Worm (Caenorhabditis elegans) whole organism, young adult: ENCODE results near the gene ptr-19.

ENCODE experiments used
- B0019.2 ChIP-seq: fragments of 200-800 bp; sonication (Bioruptor generic); conservative IDR thresholded peaks from 2 replicates; pipeline ENCODE4 v1.3.6; 2022; ENCODE audit warnings: missing genetic modification reagents, missing genetic modification characterization, missing compliant biosample characterization
- B0261.1 ChIP-seq: sonication (generic microtip); optimal IDR thresholded peaks from 2 replicates; lab custom pipeline; 2016; ENCODE audit warnings: mild to moderate bottlenecking, missing genetic modification characterization, moderate library complexity, missing compliant biosample characterization
- B0336.3 ChIP-seq: fragments of 200-800 bp; sonication (Bioruptor generic); IDR thresholded peaks from 2 replicates; pipeline ENCODE4 v1.3.6; 2022; ENCODE audit warnings: missing genetic modification characterization, missing compliant biosample characterization
- C17E4.6 ChIP-seq: fragments of 200-800 bp; sonication (Bioruptor generic); IDR thresholded peaks from 2 replicates; pipeline ENCODE4 v1.3.6; 2022; ENCODE audit warnings: missing genetic modification reagents, missing genetic modification characterization, missing compliant biosample characterization
- D2030.7 ChIP-seq: fragments of 200-800 bp; sonication (Bioruptor generic); IDR thresholded peaks from 2 replicates; pipeline ENCODE4 v1.3.6; 2022; ENCODE audit warnings: missing genetic modification reagents, missing genetic modification characterization, missing compliant biosample characterization
- F33H1.4 ChIP-seq: fragments of 200-800 bp; sonication (Bioruptor generic); IDR thresholded peaks from 2 replicates; pipeline ENCODE4 v1.3.6; 2022; ENCODE audit warnings: missing genetic modification reagents, missing genetic modification characterization, missing compliant biosample characterization
- F37B4.10 ChIP-seq: fragments of 200-800 bp; sonication (Bioruptor generic); IDR thresholded peaks from 2 replicates; pipeline ENCODE4 v1.3.6; 2022; ENCODE audit warnings: missing genetic modification characterization, missing compliant biosample characterization
- F55B11.4 ChIP-seq: sonication (generic microtip); optimal IDR thresholded peaks from 2 replicates; lab custom pipeline; 2016; ENCODE audit warnings: missing compliant biosample characterization, missing genetic modification characterization, borderline replicate concordance; ENCODE audit not compliant: insufficient read depth
- F57A8.1 ChIP-seq: fragments of 200-800 bp; sonication (Bioruptor generic); optimal IDR thresholded peaks from 2 replicates; lab custom pipeline; 2018; ENCODE audit warnings: mild to moderate bottlenecking, missing genetic modification characterization, moderate library complexity, missing compliant biosample characterization
- K12H6.12 ChIP-seq: fragments of 200-800 bp; sonication (Bioruptor generic); optimal IDR thresholded peaks from 2 replicates; lab custom pipeline; 2018; ENCODE audit warnings: mild to moderate bottlenecking, missing genetic modification characterization, missing compliant biosample characterization
- T26A5.8 ChIP-seq: sonication (generic microtip); optimal IDR thresholded peaks from 2 replicates; lab custom pipeline; 2016; ENCODE audit warnings: missing genetic modification characterization, missing compliant biosample characterization
- Y53F4B.3 ChIP-seq: fragments of 200-800 bp; sonication (Bioruptor generic); IDR thresholded peaks from 2 replicates; pipeline ENCODE4 v1.3.6; 2022; ENCODE audit warnings: missing genetic modification reagents, missing genetic modification characterization, missing compliant biosample characterization
- Y53G8AR.9 ChIP-seq: fragments of 200-800 bp; sonication (Bioruptor generic); conservative IDR thresholded peaks from 2 replicates; pipeline ENCODE4 v1.3.6; 2022; ENCODE audit warnings: missing genetic modification reagents, missing genetic modification characterization, missing compliant biosample characterization
- Y56A3A.18 ChIP-seq: fragments of 200-800 bp; sonication (Bioruptor generic); IDR thresholded peaks from 2 replicates; pipeline ENCODE4 v1.3.6; 2022; ENCODE audit warnings: missing genetic modification reagents, missing genetic modification characterization, missing compliant biosample characterization
- ZK185.1 ChIP-seq: sonication (generic microtip); optimal IDR thresholded peaks from 2 replicates; lab custom pipeline; 2016; ENCODE audit warnings: mild to moderate bottlenecking, missing genetic modification characterization, missing compliant biosample characterization; ENCODE audit not compliant: poor library complexity, severe bottlenecking
- akir-1 ChIP-seq: fragments of 200-800 bp; sonication (Bioruptor generic); optimal IDR thresholded peaks from 2 replicates; lab custom pipeline; 2018; ENCODE audit warnings: mild to moderate bottlenecking, missing genetic modification characterization, moderate library complexity, missing compliant biosample characterization
- atf-7 ChIP-seq: sonication (generic microtip); optimal IDR thresholded peaks from 2 replicates; lab custom pipeline; 2017; ENCODE audit warnings: mild to moderate bottlenecking, missing genetic modification characterization, missing compliant biosample characterization
- attf-3 ChIP-seq: fragments of 200-800 bp; sonication (Bioruptor generic); conservative IDR thresholded peaks from 2 replicates; pipeline ENCODE4 v1.3.6; 2022; ENCODE audit warnings: missing genetic modification reagents, missing genetic modification characterization, missing compliant biosample characterization
- ceh-79 ChIP-seq: sonication (generic microtip); optimal IDR thresholded peaks from 2 replicates; lab custom pipeline; 2017; ENCODE audit warnings: mild to moderate bottlenecking, missing genetic modification characterization, missing compliant biosample characterization
- chd-7 ChIP-seq: sonication (generic microtip); optimal IDR thresholded peaks from 2 replicates; lab custom pipeline; 2016; ENCODE audit warnings: mild to moderate bottlenecking, missing genetic modification characterization, moderate library complexity, missing compliant biosample characterization
- die-1 ChIP-seq: sonication (generic microtip); optimal IDR thresholded peaks from 2 replicates; lab custom pipeline; 2016; ENCODE audit warnings: missing genotype, mild to moderate bottlenecking, missing genetic modification characterization, missing compliant biosample characterization
- dpl-1 ChIP-seq: fragments of 150-350 bp; optimal IDR thresholded peaks from 2 replicates; lab custom pipeline; 2014; ENCODE audit warnings: missing biosample characterization, missing genetic modification reagents, missing genetic modification characterization
- efl-1 ChIP-seq: fragments of 150-350 bp; optimal IDR thresholded peaks from 2 replicates; lab custom pipeline; 2014; ENCODE audit warnings: missing biosample characterization, missing genetic modification reagents, missing genetic modification characterization
- egl-18 ChIP-seq: fragments of 200-800 bp; sonication (Bioruptor generic); IDR thresholded peaks from 2 replicates; pipeline ENCODE4 v1.3.6; 2022; ENCODE audit warnings: missing genetic modification reagents, missing genetic modification characterization, missing compliant biosample characterization
- ekl-4 ChIP-seq: fragments of 200-800 bp; sonication (Bioruptor generic); IDR thresholded peaks from 2 replicates; pipeline ENCODE4 v1.3.6; 2022; ENCODE audit warnings: missing genetic modification reagents, missing genetic modification characterization, missing compliant biosample characterization
- fkh-3 ChIP-seq: sonication (generic microtip); optimal IDR thresholded peaks from 2 replicates; lab custom pipeline; 2016; ENCODE audit warnings: mild to moderate bottlenecking, missing genetic modification characterization, missing compliant biosample characterization
- hmg-1.2 ChIP-seq: fragments of 200-800 bp; sonication (Bioruptor generic); IDR thresholded peaks from 2 replicates; pipeline ENCODE4 v1.3.6; 2022; ENCODE audit warnings: missing genetic modification reagents, missing genetic modification characterization, missing compliant biosample characterization
- hrde-1 ChIP-seq: sonication (generic microtip); optimal IDR thresholded peaks from 2 replicates; lab custom pipeline; 2016; ENCODE audit warnings: missing genetic modification characterization, mild to moderate bottlenecking, missing compliant biosample characterization, moderate library complexity, missing genotype, missing genetic modification reagents, borderline replicate concordance
- lag-1 ChIP-seq: fragments of 200-800 bp; sonication (Bioruptor generic); IDR thresholded peaks from 2 replicates; pipeline ENCODE4 v1.3.6; 2022; ENCODE audit warnings: missing genetic modification reagents, missing genetic modification characterization, missing compliant biosample characterization
- lin-35 ChIP-seq, 3 experiments: fragments of 150-350 bp in 2 of 3; sonication (generic microtip) in 1 of 3; optimal IDR thresholded peaks; 2 replicates each; lab custom pipeline; 2014 to 2018; ENCODE audit warnings: missing biosample characterization in 3 of 3, missing genetic modification characterization in 3 of 3, missing genetic modification reagents in 3 of 3
- lin-54 ChIP-seq: fragments of 200-800 bp; sonication (Bioruptor generic); optimal IDR thresholded peaks from 2 replicates; lab custom pipeline; 2018; ENCODE audit warnings: mild to moderate bottlenecking, missing genetic modification characterization, missing compliant biosample characterization
- lir-1 ChIP-seq: fragments of 200-800 bp; sonication (Bioruptor generic); conservative IDR thresholded peaks from 2 replicates; pipeline ENCODE4 v1.3.6; 2022; ENCODE audit warnings: missing genetic modification reagents, missing genetic modification characterization, missing compliant biosample characterization
- madf-6 ChIP-seq: fragments of 200-800 bp; sonication (Bioruptor generic); IDR thresholded peaks from 2 replicates; pipeline ENCODE4 v1.3.6; 2022; ENCODE audit warnings: missing genetic modification reagents, missing genetic modification characterization, missing compliant biosample characterization
- mcd-1 ChIP-seq: fragments of 200-800 bp; sonication (Bioruptor generic); IDR thresholded peaks from 2 replicates; pipeline ENCODE4 v1.3.6; 2022; ENCODE audit warnings: missing genetic modification reagents, missing genetic modification characterization, missing compliant biosample characterization
- mel-28 ChIP-seq: sonication (generic microtip); optimal IDR thresholded peaks from 2 replicates; lab custom pipeline; 2016; ENCODE audit warnings: borderline replicate concordance, mild to moderate bottlenecking, missing genetic modification characterization, missing compliant biosample characterization
- nfya-2 ChIP-seq: fragments of 200-800 bp; sonication (Bioruptor generic); IDR thresholded peaks from 2 replicates; pipeline ENCODE4 v1.3.6; 2022; ENCODE audit warnings: missing genetic modification reagents, missing genetic modification characterization, missing compliant biosample characterization
- nhr-90 ChIP-seq: sonication (generic microtip); optimal IDR thresholded peaks from 2 replicates; lab custom pipeline; 2016; ENCODE audit warnings: missing genotype, mild to moderate bottlenecking, missing genetic modification characterization, missing compliant biosample characterization
- pha-4 ChIP-seq: fragments of 150-350 bp; sonication (generic microtip); optimal IDR thresholded peaks from 2 replicates; lab custom pipeline; 2014; ENCODE audit warnings: missing biosample characterization, missing genetic modification reagents, missing genetic modification characterization
- rcor-1 ChIP-seq: fragments of 200-800 bp; sonication (Bioruptor generic); IDR thresholded peaks from 2 replicates; pipeline ENCODE4 v1.3.6; 2022; ENCODE audit warnings: missing genetic modification reagents, missing genetic modification characterization, missing compliant biosample characterization
- sdz-38 ChIP-seq: sonication (generic microtip); optimal IDR thresholded peaks from 2 replicates; lab custom pipeline; 2016; ENCODE audit warnings: missing genotype, missing genetic modification characterization, missing compliant biosample characterization
- snpc-3.4 ChIP-seq: sonication (generic microtip); optimal IDR thresholded peaks from 2 replicates; lab custom pipeline; 2017; ENCODE audit warnings: missing genetic modification characterization, mild to moderate bottlenecking, missing compliant biosample characterization, antibody characterized with exemption, moderate library complexity, missing genotype, missing genetic modification reagents
- tbp1 ChIP-seq: fragments of 200-800 bp; sonication (Bioruptor generic); optimal IDR thresholded peaks from 2 replicates; lab custom pipeline; 2018; ENCODE audit warnings: mild to moderate bottlenecking, missing genetic modification characterization, missing compliant biosample characterization
- xnd-1 ChIP-seq: sonication (generic microtip); optimal IDR thresholded peaks from 2 replicates; lab custom pipeline; 2016; ENCODE audit warnings: missing genotype, missing genetic modification reagents, missing genetic modification characterization, missing compliant biosample characterization
- zim-3 ChIP-seq: sonication (generic microtip); optimal IDR thresholded peaks from 2 replicates; lab custom pipeline; 2017; ENCODE audit warnings: mild to moderate bottlenecking, missing genetic modification characterization, moderate library complexity, missing compliant biosample characterization
- ztf-18 ChIP-seq: sonication (generic microtip); optimal IDR thresholded peaks from 2 replicates; lab custom pipeline; 2016; ENCODE audit warnings: missing genotype, mild to moderate bottlenecking, missing genetic modification characterization, missing compliant biosample characterization
- ztf-22 ChIP-seq: fragments of 200-800 bp; sonication (Bioruptor generic); optimal IDR thresholded peaks from 2 replicates; lab custom pipeline; 2018; ENCODE audit warnings: mild to moderate bottlenecking, missing genetic modification characterization, moderate library complexity, missing compliant biosample characterization
- ztf-28 ChIP-seq: fragments of 200-800 bp; sonication (Bioruptor generic); IDR thresholded peaks from 2 replicates; pipeline ENCODE4 v1.3.6; 2022; ENCODE audit warnings: missing genetic modification reagents, missing genetic modification characterization, missing compliant biosample characterization
- ztf-6 ChIP-seq: fragments of 200-800 bp; sonication (Bioruptor generic); IDR thresholded peaks from 2 replicates; pipeline ENCODE4 v1.3.6; 2022; ENCODE audit warnings: missing genetic modification reagents, missing genetic modification characterization, missing compliant biosample characterization

The ptr-19 gene

DNA sequence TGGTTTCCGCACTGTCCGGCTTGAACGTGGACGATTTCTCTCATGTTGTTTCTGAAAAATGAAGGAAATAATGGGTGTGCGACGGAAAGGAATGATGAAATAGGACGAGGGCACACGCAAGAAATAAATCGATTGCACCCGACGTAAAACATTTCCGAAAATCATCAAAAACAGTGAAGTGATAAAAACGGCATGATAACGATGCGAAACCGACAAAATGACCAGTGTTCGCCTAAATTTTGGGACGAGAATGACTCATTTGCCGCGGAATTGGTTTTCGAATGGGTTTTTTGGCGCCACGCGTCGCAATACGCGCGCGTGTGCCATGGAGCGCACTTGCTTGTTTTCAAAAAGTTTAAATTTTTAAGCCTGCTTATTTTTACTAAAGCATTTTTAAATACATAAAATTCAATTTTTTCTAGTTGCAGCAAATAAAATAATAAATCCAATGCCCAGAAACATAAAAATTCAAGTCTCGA, 39.2 kb upstream of the ptr-19 start, which contains the start of the genes tbb-1 and rib-2 (continued):
- peak; percentile 91 for TF ChIP-seq F33H1.4
- TF ChIP-seq sdz-38 (tag; lab: Kevin White, UChicago): no peak
- TF ChIP-seq hmg-1.2 (GFP tag; lab: Robert Waterston, UW): peak; percentile 86
- TF ChIP-seq die-1 (tag; lab: Kevin White, UChicago): peak; percentile 38
- peak; percentile 99 for TF ChIP-seq dpl-1
- peak; percentile 94 for TF ChIP-seq rcor-1
- peak; percentile 76 for TF ChIP-seq tbp1 (GFP tag; lab: Kevin White, UChicago)
- TF ChIP-seq fkh-3: no peak
- TF ChIP-seq pha-4: peak; percentile 41
- TF ChIP-seq K12H6.12: peak; percentile 38
- peak; percentile 59 for TF ChIP-seq attf-3
- TF ChIP-seq Y53F4B.3 (GFP tag; lab: Robert Waterston, UW): peak; percentile 55
- TF ChIP-seq egl-18: no peak
- TF ChIP-seq F57A8.1: no peak
- TF ChIP-seq B0261.1: no peak
- TF ChIP-seq ztf-28 (GFP tag; lab: Robert Waterston, UW): peak; percentile 93
- peak; percentile 99 for TF ChIP-seq lin-54 (GFP tag; lab: Kevin White, UChicago)
- peak; percentile 1 for TF ChIP-seq chd-7 (tag; lab: Kevin White, UChicago)
- peak; percentile 56; the same call in 1 of the 2 replicates for TF ChIP-seq nfya-2
- TF ChIP-seq lag-1 (GFP tag; lab: Robert Waterston, UW): no peak
- no peak for TF ChIP-seq zim-3 (tag; lab: Kevin White, UChicago)
- TF ChIP-seq atf-7 (tag; lab: Kevin White, UChicago): peak; percentile 29
- 0 out of 2 replicates have a peak, but pooled peaks have one; percentile 77 for TF ChIP-seq F37B4.10 (GFP tag; lab: Robert Waterston, UW)
- TF ChIP-seq lin-35 (GFP tag; optimal IDR thresholded peaks at IDR 0.05; lab: Kevin White, UChicago): peak; percentile 15 to 88 (median 87)
- no peak for TF ChIP-seq ZK185.1 (tag; lab: Kevin White, UChicago)
- no peak for TF ChIP-seq Y56A3A.18 (GFP tag; lab: Robert Waterston, UW)
- TF ChIP-seq hrde-1 (tag; lab: Kevin White, UChicago): peak; percentile 87
- TF ChIP-seq F55B11.4 (tag; lab: Kevin White, UChicago): no peak
- no peak for TF ChIP-seq T26A5.8 (tag; lab: Kevin White, UChicago)
- TF ChIP-seq ekl-4: peak; percentile 96
- TF ChIP-seq lir-1: peak; percentile 85
- TF ChIP-seq ztf-18 (tag; lab: Kevin White, UChicago): peak; percentile 86
- TF ChIP-seq ztf-22 (GFP tag; lab: Kevin White, UChicago): peak; percentile 69
- TF ChIP-seq ceh-79 (tag; lab: Kevin White, UChicago): no peak
- peak; percentile 100 for TF ChIP-seq madf-6
- TF ChIP-seq B0336.3 (GFP tag; lab: Robert Waterston, UW): peak; percentile 98
- peak; percentile 82 for TF ChIP-seq nhr-90 (tag; lab: Kevin White, UChicago)
- peak; percentile 95 for TF ChIP-seq C17E4.6 (GFP tag; lab: Robert Waterston, UW)
- TF ChIP-seq snpc-3.4 (tag; lab: Kevin White, UChicago): peak; percentile 97
- peak; percentile 99 for TF ChIP-seq D2030.7 (GFP tag; lab: Robert Waterston, UW)
- TF ChIP-seq ztf-6: peak; percentile 68; the same call in 1 of the 2 replicates
- TF ChIP-seq akir-1 (GFP tag; lab: Kevin White, UChicago): no peak
- TF ChIP-seq mcd-1: peak; percentile 98
- peak; percentile 99 for TF ChIP-seq xnd-1 (tag; lab: Kevin White, UChicago)
- no peak for TF ChIP-seq mel-28
- TF ChIP-seq B0019.2 (GFP tag; lab: Robert Waterston, UW): peak; percentile 97
- TF ChIP-seq Y53G8AR.9 (GFP tag; lab: Robert Waterston, UW): peak; percentile 98
- TF ChIP-seq efl-1: peak; percentile 100
